Worm (Caenorhabditis elegans) whole organism, midembryonic: Measurements from ENCODE around the gene trpp-11.

ENCODE experiments used
- T22C8.4 ChIP-seq: fragments of 200-800 bp; sonication (Bioruptor generic); IDR thresholded peaks from 2 replicates; pipeline ENCODE4 v1.3.6; 2022; ENCODE audit warnings: missing genetic modification characterization, missing compliant biosample characterization
- flt-1 ChIP-seq: fragments of 200-800 bp; sonication (Bioruptor generic); IDR thresholded peaks from 2 replicates; pipeline ENCODE4 v1.3.6; 2022; ENCODE audit warnings: missing genetic modification characterization, missing compliant biosample characterization
- med-1 ChIP-seq: sonication (generic microtip); optimal IDR thresholded peaks from 2 replicates; lab custom pipeline; 2017; ENCODE audit warnings: missing genetic modification characterization, mild to moderate bottlenecking, missing compliant biosample characterization, antibody characterized with exemption, missing genetic modification reagents; ENCODE audit not compliant: insufficient read depth
- ref-1 ChIP-seq: fragments of 200-800 bp; sonication (Bioruptor generic); conservative IDR thresholded peaks from 2 replicates; pipeline ENCODE4 v1.3.6; 2022; ENCODE audit warnings: missing genetic modification reagents, missing genetic modification characterization, missing compliant biosample characterization
- tab-1 ChIP-seq: fragments of 200-800 bp; sonication (Bioruptor generic); IDR thresholded peaks from 2 replicates; pipeline ENCODE4 v1.3.6; 2022; ENCODE audit warnings: missing genetic modification characterization, missing compliant biosample characterization
- ztf-23 ChIP-seq: fragments of 200-800 bp; sonication (Bioruptor generic); IDR thresholded peaks from 2 replicates; pipeline ENCODE4 v1.3.6; 2022; ENCODE audit warnings: missing genetic modification reagents, missing genetic modification characterization, missing compliant biosample characterization
- ztf-29 ChIP-seq: fragments of 200-800 bp; sonication (Bioruptor generic); IDR thresholded peaks from 2 replicates; pipeline ENCODE4 v1.3.6; 2022; ENCODE audit warnings: missing genetic modification reagents, missing genetic modification characterization, missing compliant biosample characterization

- TF ChIP-seq ztf-23 (GFP tag; lab: Robert Waterston, UW) (no peak), med-1 (GFP tag; lab: Kevin White, UChicago) (no peak), tab-1 (GFP tag; lab: Robert Waterston, UW) (no peak), T22C8.4 (GFP tag; lab: Robert Waterston, UW) (peak; percentile 57; the same call in 1 of the 2 replicates), ref-1 (no peak), ztf-29 (GFP tag; lab: Robert Waterston, UW) (no peak), flt-1 (GFP tag; lab: Robert Waterston, UW) (peak; percentile 78)
These were observed 38.9 kb downstream of the trpp-11 start for ce11 chrIII:833711-834442.
